Worm (Caenorhabditis elegans) whole organism, mixed stage, embryonic: ENCODE data around the gene snrp-40.1.

Experiments
- bed-3 ChIP-seq: fragments of 200-800 bp; sonication (Bioruptor generic); optimal IDR thresholded peaks from 3 replicates; lab custom pipeline; 2018; ENCODE audit warnings: mild to moderate bottlenecking, missing genetic modification characterization, moderate library complexity, missing compliant biosample characterization
- ceh-39 ChIP-seq: fragments of 150-350 bp; optimal IDR thresholded peaks from 2 replicates; lab custom pipeline; 2014; ENCODE audit warnings: missing biosample characterization, missing genetic modification characterization
- ceh-43 ChIP-seq: fragments of 200-800 bp; sonication (Bioruptor generic); optimal IDR thresholded peaks from 2 replicates; lab custom pipeline; 2018; ENCODE audit warnings: mild to moderate bottlenecking, missing genetic modification characterization, moderate library complexity, missing compliant biosample characterization
- ceh-83 ChIP-seq: fragments of 200-800 bp; sonication (Bioruptor generic); optimal IDR thresholded peaks from 2 replicates; lab custom pipeline; 2018; ENCODE audit warnings: mild to moderate bottlenecking, missing genetic modification characterization, missing compliant biosample characterization
- ces-1 ChIP-seq: fragments of 150-350 bp; optimal IDR thresholded peaks from 2 replicates; lab custom pipeline; 2014; ENCODE audit warnings: missing biosample characterization, missing genetic modification reagents, missing genetic modification characterization
- cnd-1 ChIP-seq: fragments of 200-800 bp; sonication (Bioruptor generic); optimal IDR thresholded peaks from 2 replicates; lab custom pipeline; 2018; ENCODE audit warnings: mild to moderate bottlenecking, missing genetic modification characterization, missing compliant biosample characterization
- drap-1 ChIP-seq: fragments of 200-800 bp; sonication (Bioruptor generic); optimal IDR thresholded peaks from 3 replicates; lab custom pipeline; 2018; ENCODE audit warnings: mild to moderate bottlenecking, missing genetic modification characterization, missing compliant biosample characterization
- elt-1 ChIP-seq: sonication (generic microtip); optimal IDR thresholded peaks from 2 replicates; lab custom pipeline; 2017; ENCODE audit warnings: missing genetic modification characterization, mild to moderate bottlenecking, missing compliant biosample characterization, antibody characterized with exemption, moderate library complexity, borderline replicate concordance; ENCODE audit not compliant: insufficient read depth
- elt-3 ChIP-seq: fragments of 150-350 bp; optimal IDR thresholded peaks from 2 replicates; lab custom pipeline; 2014; ENCODE audit warnings: missing biosample characterization, missing genetic modification characterization
- flh-1 ChIP-seq: fragments of 200-800 bp; sonication (Bioruptor generic); optimal IDR thresholded peaks from 2 replicates; lab custom pipeline; 2018; ENCODE audit warnings: mild to moderate bottlenecking, missing genetic modification characterization, moderate library complexity, missing compliant biosample characterization
- ham-2 ChIP-seq: fragments of 200-800 bp; sonication (Bioruptor generic); optimal IDR thresholded peaks from 2 replicates; lab custom pipeline; 2018; ENCODE audit warnings: mild to moderate bottlenecking, missing genetic modification characterization, missing compliant biosample characterization
- lin-13 ChIP-seq: fragments of 150-350 bp; optimal IDR thresholded peaks from 2 replicates; lab custom pipeline; 2014; ENCODE audit warnings: missing biosample characterization, missing genetic modification characterization
- lin-32 ChIP-seq: fragments of 200-800 bp; sonication (Bioruptor generic); optimal IDR thresholded peaks from 2 replicates; lab custom pipeline; 2018; ENCODE audit warnings: mild to moderate bottlenecking, missing genetic modification characterization, missing compliant biosample characterization
- lsy-2 ChIP-seq: fragments of 150-350 bp; optimal IDR thresholded peaks from 2 replicates; lab custom pipeline; 2014; ENCODE audit warnings: missing biosample characterization, missing genetic modification characterization
- mab-5 ChIP-seq: fragments of 150-350 bp; optimal IDR thresholded peaks from 2 replicates; lab custom pipeline; 2014; ENCODE audit warnings: missing biosample characterization, missing genetic modification characterization
- mep-1 ChIP-seq: fragments of 150-350 bp; optimal IDR thresholded peaks from 2 replicates; lab custom pipeline; 2017; ENCODE audit warnings: missing biosample characterization, missing genetic modification reagents, missing genetic modification characterization, inconsistent platforms
- mls-2 ChIP-seq: sonication (generic microtip); optimal IDR thresholded peaks from 2 replicates; lab custom pipeline; 2016; ENCODE audit warnings: mild to moderate bottlenecking, missing genetic modification characterization, moderate library complexity, missing compliant biosample characterization
- nhr-12 ChIP-seq: fragments of 150-350 bp; optimal IDR thresholded peaks from 2 replicates; lab custom pipeline; 2014; ENCODE audit warnings: missing biosample characterization, missing genetic modification characterization
- nhr-2 ChIP-seq: fragments of 150-350 bp; optimal IDR thresholded peaks from 2 replicates; lab custom pipeline; 2014; ENCODE audit warnings: missing biosample characterization, missing genetic modification characterization
- nhr-237 ChIP-seq: fragments of 150-350 bp; optimal IDR thresholded peaks from 2 replicates; lab custom pipeline; 2014; ENCODE audit warnings: missing biosample characterization, missing genetic modification characterization
- nhr-28 ChIP-seq: fragments of 150-350 bp; optimal IDR thresholded peaks from 2 replicates; lab custom pipeline; 2014; ENCODE audit warnings: missing biosample characterization, missing genetic modification characterization
- nhr-76 ChIP-seq: sonication (generic microtip); optimal IDR thresholded peaks from 2 replicates; lab custom pipeline; 2017; ENCODE audit warnings: missing biosample characterization, missing genetic modification characterization
- pha-4 ChIP-seq: fragments of 150-350 bp; optimal IDR thresholded peaks from 2 replicates; lab custom pipeline; 2018; ENCODE audit warnings: missing biosample characterization, missing genetic modification reagents, missing genetic modification characterization
- sem-2 ChIP-seq: fragments of 200-800 bp; sonication (Bioruptor generic); optimal IDR thresholded peaks from 2 replicates; lab custom pipeline; 2018; ENCODE audit warnings: mild to moderate bottlenecking, missing genetic modification characterization, missing compliant biosample characterization
- snpc-4 ChIP-seq: fragments of 150-350 bp; optimal IDR thresholded peaks from 2 replicates; lab custom pipeline; 2014; ENCODE audit warnings: missing biosample characterization, missing genetic modification characterization
- sptf-1 ChIP-seq: sonication (generic microtip); optimal IDR thresholded peaks from 2 replicates; lab custom pipeline; 2017; ENCODE audit warnings: mild to moderate bottlenecking, missing genetic modification characterization, moderate library complexity, missing compliant biosample characterization
- unc-39 ChIP-seq: fragments of 150-350 bp; optimal IDR thresholded peaks from 2 replicates; lab custom pipeline; 2014; ENCODE audit warnings: missing biosample characterization, missing genetic modification characterization
- unc-62 ChIP-seq: fragments of 150-350 bp; optimal IDR thresholded peaks from 2 replicates; lab custom pipeline; 2014; ENCODE audit warnings: missing biosample characterization, missing genetic modification reagents, missing genetic modification characterization

The snrp-40.1 gene

ce11 chrX:11286246-11286645 is 13.3 kb downstream of the snrp-40.1 start, which contains the start of gene F38B2.3:
F38B2.3 (minus strand) TSS chrX:11286346.
- no peak for TF ChIP-seq ces-1 (GFP tag; lab: Kevin White, UChicago)
- no peak for TF ChIP-seq mep-1 (tag; lab: Kevin White, UChicago)
- TF ChIP-seq ceh-39 (tag; lab: Kevin White, UChicago), result no peak
- TF ChIP-seq nhr-76, result no peak
- no peak for TF ChIP-seq nhr-237 (tag; lab: Kevin White, UChicago)

ce11 chrX:11281148-11281547 is 18.4 kb downstream of the snrp-40.1 start, which contains the start of gene F38B2.6:
F38B2.6 (minus strand) TSS chrX:11281248.
- TF ChIP-seq flh-1 (GFP tag; lab: Kevin White, UChicago) (no peak), ceh-43 (GFP tag; lab: Kevin White, UChicago) (no peak), nhr-76 (no peak), elt-1 (tag; lab: Kevin White, UChicago) (no peak), unc-39 (tag; lab: Kevin White, UChicago) (no peak), nhr-2 (tag; lab: Kevin White, UChicago) (no peak), bed-3 (GFP tag; lab: Kevin White, UChicago) (no peak)

- TF ChIP-seq lin-13 (tag; lab: Kevin White, UChicago) (no peak), nhr-2 (tag; lab: Kevin White, UChicago) (no peak), nhr-28 (tag; lab: Kevin White, UChicago) (no peak), bed-3 (GFP tag; lab: Kevin White, UChicago) (no peak), elt-3 (tag; lab: Kevin White, UChicago) (no peak), sptf-1 (tag; lab: Kevin White, UChicago) (no peak), mab-5 (no peak), drap-1 (GFP tag; lab: Kevin White, UChicago) (no peak), ceh-83 (GFP tag; lab: Kevin White, UChicago) (no peak), nhr-237 (tag; lab: Kevin White, UChicago) (no peak), ceh-43 (GFP tag; lab: Kevin White, UChicago) (no peak), ceh-39 (tag; lab: Kevin White, UChicago) (no peak), elt-1 (tag; lab: Kevin White, UChicago) (no peak), lsy-2 (no peak), ham-2 (GFP tag; lab: Kevin White, UChicago) (no peak), unc-62 (GFP tag; lab: Kevin White, UChicago) (no peak), nhr-12 (tag; lab: Kevin White, UChicago) (no peak), cnd-1 (tag; lab: Kevin White, UChicago) (no peak), snpc-4 (tag; lab: Kevin White, UChicago) (no peak), mls-2 (tag; lab: Kevin White, UChicago) (no peak)
These were observed 20.3 kb downstream of the snrp-40.1 start, which contains the start of gene F38B2.2 for ce11 chrX:11279276-11279675. F38B2.2 (minus strand) TSS chrX:11279376.

ce11 chrX:11270882-11271281 is 28.7 kb downstream of the snrp-40.1 start, which contains the start of gene ifa-1:
ifa-1 (plus strand) TSS chrX:11271182.
- no peak for TF ChIP-seq lin-32 (GFP tag; lab: Kevin White, UChicago)
- TF ChIP-seq drap-1 (GFP tag; lab: Kevin White, UChicago), result no peak
- no peak for TF ChIP-seq sem-2 (GFP tag; lab: Kevin White, UChicago)
- no peak for TF ChIP-seq pha-4
- TF ChIP-seq elt-3 (tag; lab: Kevin White, UChicago), result no peak
- TF ChIP-seq nhr-12 (tag; lab: Kevin White, UChicago), result no peak
- TF ChIP-seq snpc-4 (tag; lab: Kevin White, UChicago), result no peak
- no peak for TF ChIP-seq unc-62 (GFP tag; lab: Kevin White, UChicago)
- no peak for TF ChIP-seq nhr-76

- TF ChIP-seq nhr-2 (tag; lab: Kevin White, UChicago) (no peak), ceh-83 (GFP tag; lab: Kevin White, UChicago) (no peak), cnd-1 (tag; lab: Kevin White, UChicago) (no peak), nhr-28 (tag; lab: Kevin White, UChicago) (no peak), unc-62 (GFP tag; lab: Kevin White, UChicago) (no peak), lin-13 (tag; lab: Kevin White, UChicago) (no peak)
These were observed 30.6 kb downstream of the snrp-40.1 start, which contains the start of gene C03A3.3 for ce11 chrX:11268970-11269369. C03A3.3 (minus strand) TSS chrX:11269070.
